Fruit fly (Drosophila melanogaster) whole organism, embryonic: ENCODE data around the gene Abi.

Experiments used
- CG10959 ChIP-seq: fragments of 200-800 bp; sonication (Bioruptor generic); IDR thresholded peaks from 2 replicates; pipeline ENCODE4 v1.3.6; 2022; ENCODE audit warnings: missing biosample characterization, missing genetic modification characterization
- CG11398 ChIP-seq: fragments of 200-800 bp; sonication (Bioruptor generic); optimal IDR thresholded peaks from 2 replicates; lab custom pipeline; 2016; ENCODE audit warnings: missing biosample characterization, missing genetic modification characterization
- CG11695 ChIP-seq: fragments of 200-800 bp; sonication (Bioruptor generic); IDR thresholded peaks from 3 replicates; pipeline ENCODE4 v1.3.6; 2022; ENCODE audit warnings: missing biosample characterization, missing genetic modification characterization
- CG12155 ChIP-seq: fragments of 200-800 bp; sonication (Bioruptor generic); optimal IDR thresholded peaks from 3 replicates; lab custom pipeline; 2016; ENCODE audit warnings: missing biosample characterization, missing genetic modification characterization
- CG12659 ChIP-seq: fragments of 200-800 bp; sonication (Bioruptor generic); optimal IDR thresholded peaks from 3 replicates; lab custom pipeline; 2017; ENCODE audit warnings: mild to moderate bottlenecking, missing biosample characterization, missing genetic modification reagents, missing genetic modification characterization
- CG13287 ChIP-seq: fragments of 200-800 bp; sonication (Bioruptor generic); IDR thresholded peaks from 2 replicates; pipeline ENCODE4 v1.3.6; 2022; ENCODE audit warnings: missing biosample characterization, missing genetic modification characterization; ENCODE audit not compliant: partially characterized antibody
- CG13624 ChIP-seq: fragments of 200-800 bp; sonication (Bioruptor generic); optimal IDR thresholded peaks from 2 replicates; lab custom pipeline; 2016; ENCODE audit warnings: missing biosample characterization, missing genetic modification characterization
- CG13775 ChIP-seq: fragments of 200-800 bp; sonication (Bioruptor generic); optimal IDR thresholded peaks from 3 replicates; lab custom pipeline; 2017; ENCODE audit warnings: missing biosample characterization, mild to moderate bottlenecking, missing genetic modification characterization
- CG15073 ChIP-seq: fragments of 200-800 bp; sonication (Bioruptor generic); optimal IDR thresholded peaks from 2 replicates; lab custom pipeline; 2016; ENCODE audit warnings: missing biosample characterization, missing genetic modification characterization
- CG17359 ChIP-seq: fragments of 200-800 bp; sonication (Bioruptor generic); optimal IDR thresholded peaks from 3 replicates; lab custom pipeline; 2018; ENCODE audit warnings: missing biosample characterization, mild to moderate bottlenecking, missing genetic modification characterization, moderate library complexity
- CG2202 ChIP-seq: fragments of 200-800 bp; sonication (Bioruptor generic); optimal IDR thresholded peaks from 2 replicates; lab custom pipeline; 2018; ENCODE audit warnings: missing biosample characterization, mild to moderate bottlenecking, missing genetic modification characterization
- CG30020 ChIP-seq: fragments of 200-800 bp; optimal IDR thresholded peaks from 2 replicates; lab custom pipeline; 2019; ENCODE audit warnings: missing biosample characterization, mild to moderate bottlenecking, missing genetic modification characterization, moderate library complexity
- CG30431 ChIP-seq: fragments of 200-800 bp; sonication (Bioruptor generic); optimal IDR thresholded peaks from 2 replicates; lab custom pipeline; 2017; ENCODE audit warnings: missing biosample characterization, missing genetic modification characterization
- CG32772 ChIP-seq: fragments of 200-800 bp; sonication (Bioruptor generic); IDR thresholded peaks from 2 replicates; pipeline ENCODE4 v1.3.6; 2022; ENCODE audit warnings: missing biosample characterization, missing genetic modification characterization
- CG34422 ChIP-seq: fragments of 200-800 bp; sonication (Bioruptor generic); IDR thresholded peaks from 3 replicates; pipeline ENCODE4 v1.3.6; 2022; ENCODE audit warnings: missing biosample characterization, missing genetic modification characterization
- CG4282 ChIP-seq: fragments of 200-800 bp; sonication (Bioruptor generic); optimal IDR thresholded peaks from 2 replicates; lab custom pipeline; 2016; ENCODE audit warnings: missing biosample characterization, missing genetic modification characterization
- CG5245 ChIP-seq: fragments of 200-800 bp; sonication (Bioruptor generic); optimal IDR thresholded peaks from 3 replicates; lab custom pipeline; 2016; ENCODE audit warnings: missing biosample characterization, missing genetic modification characterization
- CG6175 ChIP-seq: fragments of 200-800 bp; sonication (Bioruptor generic); IDR thresholded peaks from 3 replicates; pipeline ENCODE4 v1.3.6; 2022; ENCODE audit warnings: missing biosample characterization, missing genetic modification characterization
- CG6765 ChIP-seq: fragments of 200-800 bp; sonication (Bioruptor generic); optimal IDR thresholded peaks from 3 replicates; lab custom pipeline; 2017; ENCODE audit warnings: missing biosample characterization, mild to moderate bottlenecking, missing genetic modification characterization
- CG7928 ChIP-seq: fragments of 200-800 bp; sonication (Bioruptor generic); optimal IDR thresholded peaks from 2 replicates; lab custom pipeline; 2017; ENCODE audit warnings: missing biosample characterization, mild to moderate bottlenecking, missing genetic modification characterization
- CG7987 ChIP-seq: fragments of 200-800 bp; sonication (Bioruptor generic); optimal IDR thresholded peaks from 2 replicates; lab custom pipeline; 2018; ENCODE audit warnings: missing biosample characterization, mild to moderate bottlenecking, missing genetic modification characterization, moderate library complexity
- CG8290 ChIP-seq, 3 experiments: fragments of 200-800 bp; sonication (Bioruptor generic); optimal IDR thresholded peaks; 2 replicates each; lab custom pipeline; 2016 to 2019; ENCODE audit warnings: missing biosample characterization in 3 of 3, missing genetic modification characterization in 3 of 3, mild to moderate bottlenecking in 2 of 3, moderate library complexity in 1 of 3
- CG8388 ChIP-seq: fragments of 200-800 bp; sonication (Bioruptor generic); optimal IDR thresholded peaks from 2 replicates; lab custom pipeline; 2019; ENCODE audit warnings: missing biosample characterization, mild to moderate bottlenecking, missing genetic modification characterization, moderate library complexity
- CG9817 ChIP-seq: fragments of 200-800 bp; sonication (Bioruptor generic); optimal IDR thresholded peaks from 2 replicates; lab custom pipeline; 2018; ENCODE audit warnings: missing biosample characterization, mild to moderate bottlenecking, missing genetic modification characterization, moderate library complexity
- PHDP ChIP-seq: fragments of 200-800 bp; sonication (Bioruptor generic); optimal IDR thresholded peaks from 3 replicates; lab custom pipeline; 2018; ENCODE audit warnings: missing biosample characterization, mild to moderate bottlenecking, missing genetic modification characterization, moderate library complexity
- Side ChIP-seq: fragments of 200-800 bp; sonication (Bioruptor generic); optimal IDR thresholded peaks from 2 replicates; lab custom pipeline; 2016; ENCODE audit warnings: missing biosample characterization, missing genetic modification characterization
- Vsx1 ChIP-seq: fragments of 200-800 bp; sonication (Bioruptor generic); optimal IDR thresholded peaks from 2 replicates; lab custom pipeline; 2017; ENCODE audit warnings: missing biosample characterization, mild to moderate bottlenecking, missing genetic modification characterization, missing genetic modification reagents
- amos ChIP-seq: fragments of 200-800 bp; sonication (Bioruptor generic); IDR thresholded peaks from 2 replicates; pipeline ENCODE4 v1.3.6; 2022; ENCODE audit warnings: missing biosample characterization, missing genetic modification characterization; ENCODE audit not compliant: partially characterized antibody
- ash1 ChIP-seq: fragments of 200-800 bp; sonication (Bioruptor generic); optimal IDR thresholded peaks from 2 replicates; lab custom pipeline; 2018; ENCODE audit warnings: missing biosample characterization, mild to moderate bottlenecking, missing genetic modification characterization
- ato ChIP-seq: fragments of 200-800 bp; sonication (Bioruptor generic); IDR thresholded peaks from 2 replicates; pipeline ENCODE4 v1.3.6; 2022; ENCODE audit warnings: missing biosample characterization, missing genetic modification characterization; ENCODE audit not compliant: partially characterized antibody
- bigmax ChIP-seq: fragments of 200-800 bp; sonication (Bioruptor generic); optimal IDR thresholded peaks from 2 replicates; lab custom pipeline; 2018; ENCODE audit warnings: missing biosample characterization, mild to moderate bottlenecking, missing genetic modification characterization
- chif ChIP-seq, 2 experiments: fragments of 200-800 bp; sonication (Bioruptor generic); optimal IDR thresholded peaks; 3 replicates each; lab custom pipeline; 2016; ENCODE audit warnings: missing biosample characterization in 2 of 2, missing genetic modification characterization in 2 of 2
- esg ChIP-seq: fragments of 200-800 bp; sonication (Bioruptor generic); conservative IDR thresholded peaks from 2 replicates; pipeline ENCODE4 v1.3.6; 2022; ENCODE audit warnings: missing biosample characterization, missing genetic modification characterization
- grn ChIP-seq: fragments of 200-800 bp; sonication (Bioruptor generic); optimal IDR thresholded peaks from 3 replicates; lab custom pipeline; 2017; ENCODE audit warnings: missing biosample characterization, missing genetic modification characterization
- jing ChIP-seq: fragments of 200-800 bp; sonication (Bioruptor generic); optimal IDR thresholded peaks from 2 replicates; lab custom pipeline; 2018; ENCODE audit warnings: missing biosample characterization, mild to moderate bottlenecking, missing genetic modification characterization
- kay ChIP-seq: fragments of 200-800 bp; sonication (Bioruptor generic); optimal IDR thresholded peaks from 2 replicates; lab custom pipeline; 2016; ENCODE audit warnings: missing biosample characterization, missing genetic modification characterization
- lilli ChIP-seq: fragments of 200-800 bp; sonication (Bioruptor generic); optimal IDR thresholded peaks from 3 replicates; lab custom pipeline; 2016; ENCODE audit warnings: missing biosample characterization, missing genetic modification characterization
- mld ChIP-seq: fragments of 200-800 bp; sonication (Bioruptor generic); IDR thresholded peaks from 3 replicates; pipeline ENCODE4 v1.3.6; 2022; ENCODE audit warnings: missing biosample characterization, missing genetic modification characterization; ENCODE audit not compliant: partially characterized antibody
- otp ChIP-seq: fragments of 200-800 bp; sonication (Bioruptor generic); IDR thresholded peaks from 3 replicates; pipeline ENCODE4, ENCODE4 v1.3.6; 2022; ENCODE audit warnings: missing biosample characterization, missing genetic modification characterization
- pan ChIP-seq, 4 experiments: fragments of >200 bp in 3 of 4; fragments of 200-800 bp in 1 of 4; sonication (Bioruptor generic) in 1 of 4; optimal IDR thresholded peaks in 3 of 4; IDR thresholded peaks in 1 of 4; 2 replicates each; pipeline versions ENCODE4 v1.3.6 to Lab custom; 2017 to 2022; ENCODE audit warnings: missing biosample characterization in 2 of 4, missing genetic modification characterization in 2 of 4, mixed read lengths in 1 of 4
- salm ChIP-seq: fragments of 200-800 bp; sonication (Bioruptor generic); optimal IDR thresholded peaks from 2 replicates; lab custom pipeline; 2018; ENCODE audit warnings: missing biosample characterization, mild to moderate bottlenecking, missing genetic modification characterization
- shn ChIP-seq: fragments of 200-800 bp; sonication (Bioruptor generic); optimal IDR thresholded peaks from 3 replicates; lab custom pipeline; 2016; ENCODE audit warnings: missing biosample characterization, missing genetic modification characterization
- slp2 ChIP-seq: fragments of 200-800 bp; sonication (Bioruptor generic); optimal IDR thresholded peaks from 2 replicates; lab custom pipeline; 2016; ENCODE audit warnings: missing biosample characterization, missing genetic modification characterization
- sug ChIP-seq: fragments of 200-800 bp; optimal IDR thresholded peaks from 2 replicates; lab custom pipeline; 2019; ENCODE audit warnings: missing biosample characterization, mild to moderate bottlenecking, missing genetic modification characterization, moderate library complexity
- tap ChIP-seq: fragments of 200-800 bp; optimal IDR thresholded peaks from 3 replicates; lab custom pipeline; 2019; ENCODE audit warnings: missing biosample characterization, mild to moderate bottlenecking, missing genetic modification characterization, moderate library complexity
- tgo ChIP-seq: fragments of 200-800 bp; sonication (Bioruptor generic); IDR thresholded peaks from 3 replicates; pipeline ENCODE4 v1.3.6; 2022; ENCODE audit warnings: missing biosample characterization, missing genetic modification characterization
- tio ChIP-seq: fragments of 200-800 bp; sonication (Bioruptor generic); optimal IDR thresholded peaks from 2 replicates; lab custom pipeline; 2017; ENCODE audit warnings: missing biosample characterization, missing genetic modification characterization, inconsistent platforms
- twi ChIP-seq: fragments of 200-800 bp; optimal IDR thresholded peaks from 2 replicates; lab custom pipeline; 2019; ENCODE audit warnings: missing biosample characterization, mild to moderate bottlenecking, missing genetic modification characterization, moderate library complexity

Gene Abi

DNA sequence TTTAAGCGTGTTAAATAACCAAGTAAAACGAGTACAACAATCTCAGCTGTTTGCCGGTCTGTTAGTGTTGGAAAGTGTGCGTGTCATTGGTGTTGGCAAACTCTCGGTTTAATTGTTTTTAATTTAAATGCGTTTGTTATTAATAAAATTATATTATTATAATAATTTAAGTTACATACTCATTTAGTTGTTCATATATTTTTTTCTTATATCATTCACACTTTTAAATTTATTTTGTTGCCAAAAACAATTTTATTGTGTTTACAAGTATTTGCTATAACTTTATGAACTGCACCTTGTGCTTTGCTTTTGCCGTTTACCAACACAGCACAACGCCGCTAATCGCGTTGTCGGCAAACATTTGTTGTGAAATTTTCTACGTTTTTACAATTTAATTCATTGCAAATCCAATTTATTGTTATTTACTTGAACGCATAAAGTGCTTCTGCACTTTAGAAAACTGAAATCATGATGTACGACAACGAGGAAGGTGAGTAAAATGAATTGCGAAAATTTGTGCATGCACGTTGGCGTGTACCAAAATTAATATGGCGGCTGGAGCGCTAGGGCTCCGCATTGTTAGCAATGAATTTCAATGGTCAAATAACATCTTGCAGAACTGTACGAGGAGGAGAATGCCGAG is 3.4 kb upstream of the Abi start, which contains the start of the genes 140up and Polr2B (continued):
- peak; percentile 95 for TF ChIP-seq CG9817 (tag; lab: Kevin White, UChicago)
- TF ChIP-seq CG7928 (GFP tag; lab: Kevin White, UChicago) = peak; percentile 66
- no peak for TF ChIP-seq ash1 (GFP tag; lab: Kevin White, UChicago)
- TF ChIP-seq CG30020 (tag; lab: Kevin White, UChicago) = peak; percentile 81
- peak; percentile 85 for TF ChIP-seq CG6175 (GFP tag; lab: Robert Waterston, UW)
- peak; percentile 77 for TF ChIP-seq jing
- TF ChIP-seq otp = peak; percentile 76; the same call in 2 of the 3 replicates
- peak; percentile 100 for TF ChIP-seq CG11695
- TF ChIP-seq bigmax (GFP tag; lab: Kevin White, UChicago) = peak; percentile 3
- TF ChIP-seq PHDP (tag; lab: Kevin White, UChicago) = peak; percentile 95
- TF ChIP-seq amos (GFP tag; lab: Robert Waterston, UW) = 0 out of 2 replicates have a peak, but pooled peaks have one; percentile 4
- TF ChIP-seq CG8388 (GFP tag; lab: Kevin White, UChicago) = peak; percentile 89
- TF ChIP-seq CG4282 = peak; percentile 46
- TF ChIP-seq CG12659 (GFP tag; lab: Kevin White, UChicago) = peak; percentile 95
- peak; percentile 94 for TF ChIP-seq CG12155 (GFP tag; lab: Kevin White, UChicago)
- TF ChIP-seq CG15073 = peak; percentile 67
- peak; percentile 93 for TF ChIP-seq CG17359 (tag; lab: Kevin White, UChicago)
- TF ChIP-seq CG13624 (GFP tag; lab: Kevin White, UChicago) = peak; percentile 80
- TF ChIP-seq CG13775 = peak; percentile 95
- no peak for TF ChIP-seq pan (optimal IDR thresholded peaks at IDR 0.05; lab: Kevin White, UChicago)
- peak in 1 of 2 experiments; percentile 94 for TF ChIP-seq pan (GFP tag; optimal IDR thresholded peaks at IDR 0.05 in 1 of 2, IDR thresholded peaks at IDR 0.05 in 1 of 2)
- TF ChIP-seq CG32772 (GFP tag; lab: Robert Waterston, UW) = peak; percentile 93
- peak; percentile 49 for TF ChIP-seq CG11398
- peak; percentile 82 for TF ChIP-seq CG2202 (tag; lab: Kevin White, UChicago)
- peak; percentile 73 for TF ChIP-seq CG7987 (GFP tag; lab: Kevin White, UChicago)
- peak; percentile 87 for TF ChIP-seq kay
- TF ChIP-seq chif (GFP tag; optimal IDR thresholded peaks at IDR 0.05; lab: Kevin White, UChicago) = peak; percentile 60 to 76
- no peak for TF ChIP-seq ato (GFP tag; lab: Robert Waterston, UW)
- peak; percentile 90 for TF ChIP-seq twi (tag; lab: Kevin White, UChicago)
- TF ChIP-seq slp2 (GFP tag; lab: Kevin White, UChicago) = peak; percentile 29
- peak; percentile 87 for TF ChIP-seq CG8290 (GFP tag; optimal IDR thresholded peaks at IDR 0.05; lab: Kevin White, UChicago)
- TF ChIP-seq CG8290 (tag; optimal IDR thresholded peaks at IDR 0.05; lab: Kevin White, UChicago) = peak in 1 of 2 experiments; percentile 68
- peak; percentile 93 for TF ChIP-seq sug (tag; lab: Kevin White, UChicago)
- TF ChIP-seq CG10959 = peak; percentile 78
- peak; percentile 69 for TF ChIP-seq Side
- TF ChIP-seq tap (tag; lab: Kevin White, UChicago) = peak; percentile 88
- peak; percentile 91 for TF ChIP-seq tio (GFP tag; lab: Kevin White, UChicago)
- peak; percentile 86 for TF ChIP-seq CG30431 (GFP tag; lab: Kevin White, UChicago)
- TF ChIP-seq tgo = peak; percentile 95
- TF ChIP-seq esg = peak; percentile 90
- TF ChIP-seq CG34422 (GFP tag; lab: Robert Waterston, UW) = peak; percentile 97
- peak; percentile 48; the same call in 1 of the 2 replicates for TF ChIP-seq CG13287 (GFP tag; lab: Robert Waterston, UW)
- TF ChIP-seq lilli (GFP tag; lab: Kevin White, UChicago) = peak; percentile 89
- peak; percentile 83 for TF ChIP-seq CG5245 (GFP tag; lab: Kevin White, UChicago)
- TF ChIP-seq CG6765 = peak; percentile 83
- TF ChIP-seq salm = peak; percentile 78
- TF ChIP-seq Vsx1 = no peak
- peak; percentile 74 for TF ChIP-seq shn (GFP tag; lab: Kevin White, UChicago)
- no peak for TF ChIP-seq mld (GFP tag; lab: Robert Waterston, UW)
- TF ChIP-seq grn (GFP tag; lab: Kevin White, UChicago) = no peak
